Worm (Caenorhabditis elegans): ENCODE data around the gene K09H11.15.

- TF ChIP-seq sea-1 (GFP tag; conservative IDR thresholded peaks at IDR 0.05): no peak
- no peak for TF ChIP-seq scrt-1 (GFP tag; IDR thresholded peaks at IDR 0.05)
- TF ChIP-seq hmbx-1 (tag; optimal IDR thresholded peaks at IDR 0.05): no peak
- no peak for TF ChIP-seq ets-7 (tag; optimal IDR thresholded peaks at IDR 0.05)
- TF ChIP-seq ama-1 (optimal IDR thresholded peaks at IDR 0.05): no peak
- TF ChIP-seq B0310.2 (tag; optimal IDR thresholded peaks at IDR 0.05): no peak
- TF ChIP-seq flt-1 (GFP tag; IDR thresholded peaks at IDR 0.05): no peak
- TF ChIP-seq ceh-36 (tag; optimal IDR thresholded peaks at IDR 0.05): no peak
- no peak for TF ChIP-seq hnd-1 (tag; optimal IDR thresholded peaks at IDR 0.05)
- TF ChIP-seq hmg-4 (GFP tag; optimal IDR thresholded peaks at IDR 0.05): no peak
- TF ChIP-seq pes-1 (GFP tag; IDR thresholded peaks at IDR 0.05): no peak
Observed at ce11 chrV:5771627-5772026, 40.9 kb upstream of the K09H11.15 start, which contains the start of gene F44E7.3.
